Fruit fly (Drosophila melanogaster) whole organism, embryonic: Measurements from ENCODE around the gene mbc.

Source experiments
- Atf6 ChIP-seq: fragments of 200-800 bp; sonication (Bioruptor generic); IDR thresholded peaks from 2 replicates; pipeline ENCODE4 v1.3.6; 2022; ENCODE audit warnings: missing biosample characterization, missing genetic modification characterization
- CG10959 ChIP-seq: fragments of 200-800 bp; sonication (Bioruptor generic); IDR thresholded peaks from 2 replicates; pipeline ENCODE4 v1.3.6; 2022; ENCODE audit warnings: missing biosample characterization, missing genetic modification characterization
- CG11695 ChIP-seq: fragments of 200-800 bp; sonication (Bioruptor generic); IDR thresholded peaks from 3 replicates; pipeline ENCODE4 v1.3.6; 2022; ENCODE audit warnings: missing biosample characterization, missing genetic modification characterization
- CG12155 ChIP-seq: fragments of 200-800 bp; sonication (Bioruptor generic); optimal IDR thresholded peaks from 3 replicates; lab custom pipeline; 2016; ENCODE audit warnings: missing biosample characterization, missing genetic modification characterization
- CG12219 ChIP-seq: fragments of 200-800 bp; sonication (Bioruptor generic); optimal IDR thresholded peaks from 3 replicates; lab custom pipeline; 2018; ENCODE audit warnings: missing biosample characterization, mild to moderate bottlenecking, missing genetic modification characterization
- CG12391 ChIP-seq: fragments of 200-800 bp; sonication (Bioruptor generic); optimal IDR thresholded peaks from 3 replicates; lab custom pipeline; 2018; ENCODE audit warnings: missing biosample characterization, mild to moderate bottlenecking, missing genetic modification characterization, moderate library complexity
- CG12769 ChIP-seq: fragments of 200-800 bp; sonication (Bioruptor generic); optimal IDR thresholded peaks from 2 replicates; lab custom pipeline; 2019; ENCODE audit warnings: missing biosample characterization, mild to moderate bottlenecking, missing genetic modification characterization, moderate library complexity
- CG15479 ChIP-seq: fragments of 200-800 bp; sonication (Bioruptor generic); optimal IDR thresholded peaks from 3 replicates; lab custom pipeline; 2019; ENCODE audit warnings: missing biosample characterization, mild to moderate bottlenecking, missing genetic modification characterization, moderate library complexity
- CG3281 ChIP-seq: fragments of 200-800 bp; sonication (Bioruptor generic); optimal IDR thresholded peaks from 3 replicates; lab custom pipeline; 2017; ENCODE audit warnings: missing biosample characterization, mild to moderate bottlenecking, missing genetic modification characterization
- CG33557 ChIP-seq: fragments of 200-800 bp; sonication (Bioruptor generic); optimal IDR thresholded peaks from 2 replicates; lab custom pipeline; 2019; ENCODE audit warnings: missing biosample characterization, mild to moderate bottlenecking, missing genetic modification characterization, moderate library complexity
- CG3847 ChIP-seq: fragments of 200-800 bp; sonication (Bioruptor generic); IDR thresholded peaks from 2 replicates; pipeline ENCODE4 v1.3.6; 2022; ENCODE audit warnings: missing biosample characterization, missing genetic modification characterization
- CG4404 ChIP-seq: fragments of 200-800 bp; sonication (Bioruptor generic); IDR thresholded peaks from 2 replicates; pipeline ENCODE4 v1.3.6; 2022; ENCODE audit warnings: missing biosample characterization, missing genetic modification characterization
- CG7987 ChIP-seq: fragments of 200-800 bp; sonication (Bioruptor generic); optimal IDR thresholded peaks from 2 replicates; lab custom pipeline; 2018; ENCODE audit warnings: missing biosample characterization, mild to moderate bottlenecking, missing genetic modification characterization, moderate library complexity
- CG8290 ChIP-seq, 3 experiments: fragments of 200-800 bp; sonication (Bioruptor generic); optimal IDR thresholded peaks; 2 replicates each; lab custom pipeline; 2016 to 2019; ENCODE audit warnings: missing biosample characterization in 3 of 3, missing genetic modification characterization in 3 of 3, mild to moderate bottlenecking in 2 of 3, moderate library complexity in 1 of 3
- Dfd ChIP-seq, 2 experiments: fragments of >200 bp; optimal IDR thresholded peaks; 2 replicates each; lab custom pipeline; 2017; ENCODE audit warnings: missing biosample characterization in 2 of 2, missing genetic modification characterization in 2 of 2
- Dip2 ChIP-seq: fragments of 200-800 bp; sonication (Bioruptor generic); IDR thresholded peaks from 2 replicates; pipeline ENCODE4 v1.3.6; 2022; ENCODE audit warnings: missing biosample characterization, missing genetic modification characterization
- Doc3 ChIP-seq: fragments of 200-800 bp; sonication (Bioruptor generic); IDR thresholded peaks from 3 replicates; pipeline ENCODE4 v1.3.6; 2022; ENCODE audit warnings: missing biosample characterization, missing genetic modification characterization; ENCODE audit not compliant: partially characterized antibody
- Drgx ChIP-seq: fragments of 200-800 bp; sonication (Bioruptor generic); IDR thresholded peaks from 2 replicates; pipeline ENCODE4 v1.3.6; 2022; ENCODE audit warnings: missing biosample characterization, missing genetic modification characterization
- Ets97D ChIP-seq: fragments of 200-800 bp; sonication (Bioruptor generic); optimal IDR thresholded peaks from 3 replicates; lab custom pipeline; 2016; ENCODE audit warnings: missing biosample characterization, missing genetic modification characterization
- Hand ChIP-seq: fragments of 200-800 bp; sonication (Bioruptor generic); optimal IDR thresholded peaks from 2 replicates; lab custom pipeline; 2017; ENCODE audit warnings: mild to moderate bottlenecking, missing biosample characterization, missing genetic modification reagents, missing genetic modification characterization
- MBD-R2 ChIP-seq: fragments of 200-800 bp; sonication (Bioruptor generic); IDR thresholded peaks from 2 replicates; pipeline ENCODE4 v1.3.6; 2022; ENCODE audit warnings: missing biosample characterization, missing genetic modification characterization
- Mad ChIP-seq: fragments of 200-800 bp; sonication (Bioruptor generic); optimal IDR thresholded peaks from 2 replicates; lab custom pipeline; 2016; ENCODE audit warnings: missing biosample characterization, missing genetic modification characterization
- Taf1 ChIP-seq: fragments of 200-800 bp; sonication (Bioruptor generic); IDR thresholded peaks from 2 replicates; pipeline ENCODE4 v1.3.6; 2022; ENCODE audit warnings: missing biosample characterization, missing genetic modification characterization
- YL-1 ChIP-seq: fragments of 200-800 bp; sonication (Bioruptor generic); optimal IDR thresholded peaks from 3 replicates; lab custom pipeline; 2017; ENCODE audit warnings: missing biosample characterization, mild to moderate bottlenecking, missing genetic modification characterization
- abd-A ChIP-seq: fragments of 200-800 bp; sonication (Bioruptor generic); optimal IDR thresholded peaks from 3 replicates; lab custom pipeline; 2019; ENCODE audit warnings: missing biosample characterization, mild to moderate bottlenecking, missing genetic modification characterization, moderate library complexity
- amos ChIP-seq: fragments of 200-800 bp; sonication (Bioruptor generic); IDR thresholded peaks from 2 replicates; pipeline ENCODE4 v1.3.6; 2022; ENCODE audit warnings: missing biosample characterization, missing genetic modification characterization; ENCODE audit not compliant: partially characterized antibody
- ara ChIP-seq: fragments of 200-800 bp; sonication (Bioruptor generic); IDR thresholded peaks from 2 replicates; pipeline ENCODE4 v1.3.6; 2022; ENCODE audit warnings: missing biosample characterization, missing genetic modification characterization
- ash1 ChIP-seq: fragments of 200-800 bp; sonication (Bioruptor generic); optimal IDR thresholded peaks from 2 replicates; lab custom pipeline; 2018; ENCODE audit warnings: missing biosample characterization, mild to moderate bottlenecking, missing genetic modification characterization
- bbx ChIP-seq: fragments of 200-800 bp; sonication (Bioruptor generic); IDR thresholded peaks from 2 replicates; pipeline ENCODE4 v1.3.6; 2022; ENCODE audit warnings: missing biosample characterization, missing genetic modification characterization; ENCODE audit not compliant: partially characterized antibody
- exex ChIP-seq: fragments of 200-800 bp; sonication (Bioruptor generic); optimal IDR thresholded peaks from 4 replicates; lab custom pipeline; 2018; ENCODE audit warnings: missing biosample characterization, mild to moderate bottlenecking, missing genetic modification characterization, moderate library complexity
- gce ChIP-seq: fragments of 200-800 bp; sonication (Bioruptor generic); IDR thresholded peaks from 3 replicates; pipeline ENCODE4 v1.3.6; 2022; ENCODE audit warnings: missing biosample characterization, missing genetic modification characterization
- gt ChIP-seq: fragments of 200-800 bp; sonication (Bioruptor generic); IDR thresholded peaks from 2 replicates; pipeline ENCODE4 v1.3.6; 2022; ENCODE audit warnings: missing biosample characterization, missing genetic modification characterization
- h ChIP-seq: fragments of >200 bp; optimal IDR thresholded peaks from 2 replicates; lab custom pipeline; 2017
- ham ChIP-seq: fragments of 200-800 bp; sonication (Bioruptor generic); IDR thresholded peaks from 2 replicates; pipeline ENCODE4 v1.3.6; 2022; ENCODE audit warnings: missing biosample characterization, missing genetic modification characterization
- hkb ChIP-seq, 2 experiments: fragments of 200-800 bp in 1 of 2; fragments of >200 bp in 1 of 2; sonication (Bioruptor generic) in 1 of 2; IDR thresholded peaks in 1 of 2; optimal IDR thresholded peaks in 1 of 2; 2 replicates each; pipeline versions ENCODE4 v1.3.6 to Lab custom; 2017 to 2022; ENCODE audit warnings: missing biosample characterization in 1 of 2, missing genetic modification characterization in 1 of 2
- ind ChIP-seq: fragments of 200-800 bp; sonication (Bioruptor generic); optimal IDR thresholded peaks from 3 replicates; lab custom pipeline; 2016; ENCODE audit warnings: missing biosample characterization, missing genetic modification characterization
- jumu ChIP-seq: fragments of 200-800 bp; sonication (Bioruptor generic); optimal IDR thresholded peaks from 3 replicates; lab custom pipeline; 2016; ENCODE audit warnings: missing biosample characterization, missing genetic modification characterization
- lab ChIP-seq: fragments of 200-800 bp; sonication (Bioruptor generic); optimal IDR thresholded peaks from 3 replicates; lab custom pipeline; 2017; ENCODE audit warnings: missing biosample characterization, missing genetic modification characterization, mild to moderate bottlenecking, moderate library complexity, missing genetic modification reagents
- nom ChIP-seq: fragments of 200-800 bp; sonication (Bioruptor generic); optimal IDR thresholded peaks from 2 replicates; lab custom pipeline; 2017; ENCODE audit warnings: missing biosample characterization, missing genetic modification characterization, mild to moderate bottlenecking, moderate library complexity, missing genetic modification reagents
- pita ChIP-seq: fragments of 200-800 bp; sonication (Bioruptor generic); optimal IDR thresholded peaks from 2 replicates; lab custom pipeline; 2017; ENCODE audit warnings: missing biosample characterization, mild to moderate bottlenecking, missing genetic modification characterization
- prd ChIP-seq, 3 experiments: fragments of >200 bp in 2 of 3; fragments of 200-800 bp in 1 of 3; sonication (Bioruptor generic) in 1 of 3; optimal IDR thresholded peaks in 2 of 3; IDR thresholded peaks in 1 of 3; 2 replicates in 2 of 3; 3 replicates in 1 of 3; pipeline versions ENCODE4 v1.3.6 to Lab custom; 2017 to 2022; ENCODE audit warnings: missing biosample characterization in 1 of 3, missing genetic modification characterization in 1 of 3
- psq ChIP-seq: fragments of 200-800 bp; sonication (Bioruptor generic); optimal IDR thresholded peaks from 2 replicates; lab custom pipeline; 2017; ENCODE audit warnings: missing biosample characterization, missing genetic modification characterization
- pum ChIP-seq: fragments of 200-800 bp; sonication (Bioruptor generic); optimal IDR thresholded peaks from 2 replicates; lab custom pipeline; 2016; ENCODE audit warnings: missing biosample characterization, missing genetic modification characterization
- sc ChIP-seq, 3 experiments: fragments of >200 bp in 2 of 3; fragments of 200-800 bp in 1 of 3; sonication (Bioruptor generic) in 1 of 3; optimal IDR thresholded peaks; 2 replicates in 2 of 3; 3 replicates in 1 of 3; lab custom pipeline; 2017; ENCODE audit warnings: mild to moderate bottlenecking in 1 of 3, missing biosample characterization in 1 of 3, missing genetic modification characterization in 1 of 3, missing genetic modification reagents in 1 of 3
- sima ChIP-seq: fragments of 200-800 bp; sonication (Bioruptor generic); optimal IDR thresholded peaks from 2 replicates; lab custom pipeline; 2016; ENCODE audit warnings: missing biosample characterization, missing genetic modification characterization
- slou ChIP-seq: fragments of 200-800 bp; sonication (Bioruptor generic); optimal IDR thresholded peaks from 3 replicates; lab custom pipeline; 2016; ENCODE audit warnings: missing biosample characterization, missing genetic modification characterization
- sna ChIP-seq: fragments of 200-800 bp; sonication (Bioruptor generic); IDR thresholded peaks from 2 replicates; pipeline ENCODE4 v1.3.6; 2022; ENCODE audit warnings: missing biosample characterization, missing genetic modification characterization; ENCODE audit not compliant: partially characterized antibody
- stc ChIP-seq: fragments of 200-800 bp; sonication (Bioruptor generic); IDR thresholded peaks from 2 replicates; pipeline ENCODE4 v1.3.6; 2022; ENCODE audit warnings: missing biosample characterization, missing genetic modification characterization
- vfl ChIP-seq: fragments of 200-800 bp; sonication (Bioruptor generic); optimal IDR thresholded peaks from 2 replicates; lab custom pipeline; 2016; ENCODE audit warnings: missing biosample characterization, missing genetic modification characterization

mbc gene

DNA sequence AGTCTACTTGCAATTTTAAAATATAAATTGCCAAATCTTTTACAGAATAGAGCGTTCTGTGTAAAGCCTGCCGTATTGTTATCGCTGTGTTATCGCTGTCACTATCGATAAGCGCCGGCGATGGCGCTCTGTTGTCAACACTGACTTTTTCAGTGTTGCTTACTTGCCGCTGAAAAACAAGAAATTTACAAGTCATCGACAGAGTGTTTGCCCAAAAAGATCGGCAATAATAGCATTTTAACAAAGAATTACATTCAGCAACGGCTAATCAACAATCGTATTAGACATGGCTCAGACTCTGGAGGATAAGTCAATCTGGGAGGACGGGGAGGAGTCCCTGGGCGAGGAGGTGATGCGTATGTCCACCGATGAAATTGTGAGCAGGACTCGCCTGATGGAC is 28.8 kb upstream of the mbc start, which contains the start of the genes RanBP3 and Rpt5 (continued):
- TF ChIP-seq pum (peak; percentile 34), CG8290 (GFP tag; optimal IDR thresholded peaks at IDR 0.05; lab: Kevin White, UChicago) (no peak), CG8290 (tag; optimal IDR thresholded peaks at IDR 0.05; lab: Kevin White, UChicago) (no peak), Dfd (GFP tag; optimal IDR thresholded peaks at IDR 0.05; lab: Kevin White, UChicago) (no peak), jumu (GFP tag; lab: Kevin White, UChicago) (peak; percentile 49), CG12391 (tag; lab: Kevin White, UChicago) (peak; percentile 33), Hand (GFP tag; lab: Kevin White, UChicago) (no peak), CG15479 (no peak), slou (GFP tag; lab: Kevin White, UChicago) (no peak), CG10959 (GFP tag; lab: Robert Waterston, UW) (no peak), CG4404 (GFP tag; lab: Robert Waterston, UW) (no peak), Dip2 (GFP tag; lab: Robert Waterston, UW) (no peak), sna (peak; percentile 68), sc (optimal IDR thresholded peaks at IDR 0.05; lab: Kevin White, UChicago) (no peak), sc (GFP tag; optimal IDR thresholded peaks at IDR 0.05; lab: Kevin White, UChicago) (no peak), CG12155 (GFP tag; lab: Kevin White, UChicago) (peak; percentile 61), YL-1 (GFP tag; lab: Kevin White, UChicago) (peak; percentile 91), sima (GFP tag; lab: Kevin White, UChicago) (no peak), Atf6 (no peak), CG12769 (tag; lab: Kevin White, UChicago) (no peak), CG12219 (GFP tag; lab: Kevin White, UChicago) (no peak), Ets97D (peak; percentile 72), CG7987 (peak; percentile 55), abd-A (no peak), CG11695 (GFP tag; lab: Robert Waterston, UW) (0 out of 3 replicates have a peak, but pooled peaks have one; percentile 42), CG33557 (GFP tag; lab: Kevin White, UChicago) (no peak), Mad (GFP tag; lab: Kevin White, UChicago) (no peak), gce (GFP tag; lab: Robert Waterston, UW) (peak; percentile 17; the same call in 1 of the 3 replicates), h (no peak), MBD-R2 (GFP tag; lab: Robert Waterston, UW) (peak; percentile 95), lab (GFP tag; lab: Kevin White, UChicago) (no peak), vfl (GFP tag; lab: Kevin White, UChicago) (peak; percentile 68), ham (GFP tag; lab: Robert Waterston, UW) (no peak), Doc3 (GFP tag; lab: Robert Waterston, UW) (peak; percentile 66), amos (peak; percentile 86), ara (GFP tag; lab: Robert Waterston, UW) (peak; percentile 49; the same call in 1 of the 2 replicates), Drgx (GFP tag; lab: Robert Waterston, UW) (peak; percentile 36; the same call in 1 of the 2 replicates), psq (GFP tag; lab: Kevin White, UChicago) (no peak), ind (GFP tag; lab: Kevin White, UChicago) (peak; percentile 60), stc (GFP tag; lab: Robert Waterston, UW) (no peak), exex (tag; lab: Kevin White, UChicago) (no peak), hkb (optimal IDR thresholded peaks at IDR 0.05; lab: Kevin White, UChicago) (no peak), hkb (GFP tag; IDR thresholded peaks at IDR 0.05; lab: Robert Waterston, UW) (0 out of 2 replicates have a peak, but pooled peaks have one; percentile 20), bbx (GFP tag; lab: Robert Waterston, UW) (peak; percentile 92), CG3847 (GFP tag; lab: Robert Waterston, UW) (peak; percentile 76), prd (optimal IDR thresholded peaks at IDR 0.05; lab: Kevin White, UChicago) (no peak), prd (GFP tag; IDR thresholded peaks at IDR 0.05; lab: Robert Waterston, UW) (peak; percentile 48; the same call in 2 of the 3 replicates), CG3281 (GFP tag; lab: Kevin White, UChicago) (peak; percentile 57), nom (peak; percentile 62), ash1 (GFP tag; lab: Kevin White, UChicago) (no peak), Taf1 (no peak), gt (GFP tag; lab: Robert Waterston, UW) (no peak), pita (GFP tag; lab: Kevin White, UChicago) (no peak)
